Fruit fly (Drosophila melanogaster) whole organism, adult: ENCODE results near the gene Fim.

Source experiments
- CG11617 ChIP-seq: fragments of 200-800 bp; sonication (Bioruptor generic); optimal IDR thresholded peaks from 2 replicates; lab custom pipeline; 2017; ENCODE audit warnings: mild to moderate bottlenecking, missing biosample characterization, missing genetic modification reagents, missing genetic modification characterization
- CG14711 ChIP-seq: fragments of 200-800 bp; sonication (Bioruptor generic); optimal IDR thresholded peaks from 2 replicates; lab custom pipeline; 2018; ENCODE audit warnings: missing biosample characterization, mild to moderate bottlenecking, missing genetic modification characterization, moderate library complexity
- CG5204 ChIP-seq: fragments of 200-800 bp; sonication (Bioruptor generic); optimal IDR thresholded peaks from 2 replicates; lab custom pipeline; 2016; ENCODE audit warnings: missing biosample characterization, missing genetic modification characterization
- CG7101 ChIP-seq: fragments of 200-800 bp; sonication (Bioruptor generic); optimal IDR thresholded peaks from 2 replicates; lab custom pipeline; 2018; ENCODE audit warnings: missing biosample characterization, mild to moderate bottlenecking, missing genetic modification characterization, moderate library complexity
- Clk ChIP-seq: fragments of 200-800 bp; sonication (Bioruptor generic); optimal IDR thresholded peaks from 2 replicates; lab custom pipeline; 2017; ENCODE audit warnings: missing biosample characterization, missing genetic modification characterization
- Hr96 ChIP-seq: fragments of 200-800 bp; sonication (Bioruptor generic); optimal IDR thresholded peaks from 2 replicates; lab custom pipeline; 2016; ENCODE audit warnings: missing biosample characterization, missing genetic modification characterization
- Mnt ChIP-seq: fragments of 200-800 bp; sonication (Bioruptor generic); optimal IDR thresholded peaks from 2 replicates; lab custom pipeline; 2016; ENCODE audit warnings: missing biosample characterization, mild to moderate bottlenecking, missing genetic modification characterization
- bab1 ChIP-seq: fragments of 200-800 bp; sonication (Bioruptor generic); optimal IDR thresholded peaks from 3 replicates; lab custom pipeline; 2019; ENCODE audit warnings: missing biosample characterization, mild to moderate bottlenecking, missing genetic modification characterization, moderate library complexity
- cic ChIP-seq: fragments of 200-800 bp; sonication (Bioruptor generic); optimal IDR thresholded peaks from 2 replicates; lab custom pipeline; 2017; ENCODE audit warnings: missing biosample characterization, mild to moderate bottlenecking, missing genetic modification characterization, moderate library complexity
- cnc ChIP-seq, 2 experiments: fragments of >200 bp; optimal IDR thresholded peaks; 2 replicates each; lab custom pipeline; 2017
- tj ChIP-seq: fragments of 200-800 bp; sonication (Bioruptor generic); optimal IDR thresholded peaks from 3 replicates; lab custom pipeline; 2017; ENCODE audit warnings: missing biosample characterization, mild to moderate bottlenecking, missing genetic modification characterization, moderate library complexity

DNA sequence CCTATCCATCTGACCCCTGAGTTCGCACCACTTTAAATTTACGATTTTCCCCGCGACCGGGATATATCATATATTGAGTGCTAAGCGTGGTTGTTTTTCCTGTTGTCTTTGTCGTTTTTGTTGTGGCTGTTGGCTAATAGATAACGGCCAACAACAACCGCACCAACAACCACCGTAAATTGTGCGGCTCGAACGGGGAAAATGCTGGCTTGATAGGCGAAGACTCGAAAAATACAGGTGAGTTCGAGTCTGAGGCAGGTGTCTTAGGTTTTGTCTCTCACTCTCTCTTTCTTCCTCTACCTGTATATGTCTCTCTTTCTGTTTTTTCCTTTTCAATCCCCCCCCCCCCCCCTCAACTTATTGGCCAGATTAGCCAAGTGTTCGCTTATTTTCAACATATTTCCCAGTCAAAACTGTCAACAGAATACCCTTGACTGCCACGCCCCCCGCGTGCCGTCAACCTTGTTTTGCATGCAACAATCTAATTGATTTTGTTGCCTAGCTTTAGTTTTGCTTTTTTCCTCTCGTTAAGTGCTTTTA, 15.1 kb upstream of the Fim start:
- TF ChIP-seq Clk (no peak), CG11617 (no peak), Mnt (GFP tag; lab: Kevin White, UChicago) (no peak), bab1 (no peak), Hr96 (GFP tag; lab: Kevin White, UChicago) (no peak), cnc (optimal IDR thresholded peaks at IDR 0.05; lab: Kevin White, UChicago) (no peak), CG5204 (GFP tag; lab: Kevin White, UChicago) (no peak), cic (GFP tag; lab: Kevin White, UChicago) (no peak), CG7101 (tag; lab: Kevin White, UChicago) (no peak), tj (GFP tag; lab: Kevin White, UChicago) (no peak), CG14711 (no peak)
